Fruit fly (Drosophila melanogaster) Kc167 (cell line): ENCODE results near the gene Myb.

Experiments used
- Myc ChIP-seq: fragments of >200 bp; optimal IDR thresholded peaks from 2 replicates; lab custom pipeline; 2017; ENCODE audit warnings: missing external identifiers
- Sin3A ChIP-seq: fragments of >200 bp; optimal IDR thresholded peaks from 2 replicates; lab custom pipeline; 2018; ENCODE audit warnings: missing external identifiers
- h ChIP-seq: fragments of >200 bp; optimal IDR thresholded peaks from 3 replicates; lab custom pipeline; 2018; ENCODE audit warnings: missing external identifiers
- insv ChIP-seq: fragments of >200 bp; optimal IDR thresholded peaks from 3 replicates; lab custom pipeline; 2018; ENCODE audit warnings: missing external identifiers
- psq ChIP-seq: fragments of >200 bp; optimal IDR thresholded peaks from 2 replicates; lab custom pipeline; 2017; ENCODE audit warnings: missing external identifiers
- ttk ChIP-seq: sonication (Bioruptor generic); optimal IDR thresholded peaks from 2 replicates; lab custom pipeline; 2017; ENCODE audit warnings: missing external identifiers

DNA sequence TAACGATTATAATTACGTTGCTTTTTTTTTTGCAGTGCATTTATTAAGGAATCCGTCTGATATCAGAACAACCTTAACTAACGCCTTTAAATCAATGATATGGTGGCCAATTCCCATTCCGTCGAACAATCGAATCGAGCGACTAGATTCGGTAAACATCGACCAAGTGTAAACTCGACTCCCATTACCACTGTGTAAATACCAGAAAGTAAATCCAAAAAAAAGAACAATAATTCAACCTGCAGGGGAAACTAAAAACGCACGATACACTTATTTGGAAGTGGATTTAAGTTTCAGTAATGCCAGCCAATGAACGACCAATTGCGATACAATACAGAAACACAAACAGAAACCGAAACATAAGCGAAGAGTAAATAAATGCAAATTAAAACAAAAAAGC lies 52.1 kb downstream of the Myb start:
- TF ChIP-seq h (lab: Kevin White, UChicago) (no peak), psq (lab: Kevin White, UChicago) (no peak), insv (lab: Kevin White, UChicago) (no peak), Sin3A (lab: Kevin White, UChicago) (no peak), Myc (no peak), ttk (no peak)
